Worm (Caenorhabditis elegans): ENCODE measurements around the gene R08A2.9.

- TF ChIP-seq ceh-13 (GFP tag; optimal IDR thresholded peaks at IDR 0.05) (no peak), ama-1 (optimal IDR thresholded peaks at IDR 0.05) (no peak), tra-4 (tag; optimal IDR thresholded peaks at IDR 0.05) (no peak), scrt-1 (GFP tag; IDR thresholded peaks at IDR 0.05) (no peak), pes-1 (GFP tag; IDR thresholded peaks at IDR 0.05) (no peak), hmg-4 (GFP tag; optimal IDR thresholded peaks at IDR 0.05) (no peak), ets-7 (tag; optimal IDR thresholded peaks at IDR 0.05) (no peak), tbx-37 (GFP tag; conservative IDR thresholded peaks at IDR 0.05) (no peak), hnd-1 (tag; optimal IDR thresholded peaks at IDR 0.05) (no peak), flt-1 (GFP tag; IDR thresholded peaks at IDR 0.05) (no peak), tbx-11 (GFP tag; IDR thresholded peaks at IDR 0.05) (no peak), hmbx-1 (tag; optimal IDR thresholded peaks at IDR 0.05) (no peak)
These were observed 38.9 kb downstream of the R08A2.9 start for ce11 chrV:14746975-14747374.
